ENCODE assay signal across 1 fruit fly cellular context in the genomic region with DNA sequence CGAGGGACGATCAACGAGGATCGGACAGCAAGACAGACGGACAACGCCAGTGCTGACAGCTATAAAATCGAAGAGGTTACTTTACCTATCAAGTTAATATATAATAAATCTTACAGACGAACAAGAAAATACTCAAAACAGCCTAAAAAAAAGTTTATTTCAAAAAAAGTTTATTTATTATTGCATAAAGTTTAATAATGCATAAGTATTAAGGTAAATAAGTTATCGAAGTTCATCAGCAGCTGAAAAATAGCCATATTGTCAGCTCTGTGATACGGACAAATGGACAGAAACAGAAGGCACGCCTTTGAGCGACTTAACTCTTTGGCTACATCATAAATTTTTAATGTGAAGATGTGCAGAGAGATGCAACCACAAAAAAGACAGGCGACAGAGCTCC.
TF ChIP-seq lines count a peak whose summit lies in the region.

No protein-coding gene starts in this region.

TF ChIP-seq in whole organism, embryonic, 481 proteins besides CTCF, POLR2A, EP300 and RAD21 (continued from another document):
- no peak for TF ChIP-seq Gsc (GFP tag; IDR thresholded peaks at IDR 0.05; lab: Robert Waterston, UW)
- no peak for TF ChIP-seq tio (GFP tag; optimal IDR thresholded peaks at IDR 0.05; lab: Kevin White, UChicago)
- no peak for TF ChIP-seq knrl (GFP tag; IDR thresholded peaks at IDR 0.05; lab: Robert Waterston, UW; ENCODE audit: partially characterized antibody)
- TF ChIP-seq HLH3B (GFP tag; IDR thresholded peaks at IDR 0.05; lab: Robert Waterston, UW) = no peak
- no peak for TF ChIP-seq Chrac-16 (GFP tag; optimal IDR thresholded peaks at IDR 0.05; lab: Kevin White, UChicago)
- TF ChIP-seq br (optimal IDR thresholded peaks at IDR 0.05; lab: Kevin White, UChicago) = no peak
- TF ChIP-seq dmrt11E (tag; optimal IDR thresholded peaks at IDR 0.05; lab: Kevin White, UChicago) = peak; percentile 2
- no peak for TF ChIP-seq lilli (GFP tag; optimal IDR thresholded peaks at IDR 0.05; lab: Kevin White, UChicago)
- TF ChIP-seq B-H2 (GFP tag; optimal IDR thresholded peaks at IDR 0.05; lab: Kevin White, UChicago) = no peak
- 0 out of 2 replicates have a peak, but pooled peaks have one; percentile 10 for TF ChIP-seq CG32767 (GFP tag; IDR thresholded peaks at IDR 0.05; lab: Robert Waterston, UW)
- no peak for TF ChIP-seq Mes4 (GFP tag; optimal IDR thresholded peaks at IDR 0.05; lab: Kevin White, UChicago)
- no peak for TF ChIP-seq stc (GFP tag; IDR thresholded peaks at IDR 0.05; lab: Robert Waterston, UW)
- TF ChIP-seq CG18262 (tag; optimal IDR thresholded peaks at IDR 0.05; lab: Kevin White, UChicago) = peak; percentile 17
- peak; percentile 87 for TF ChIP-seq sens (GFP tag; lab: Kevin White, UChicago)
